Worm (Caenorhabditis elegans) whole organism, L4 larva: ENCODE results near the gene Y81B9A.4.

Source experiments
- R02D3.7 ChIP-seq: fragments of 150-350 bp; sonication (generic microtip); optimal IDR thresholded peaks from 3 replicates; lab custom pipeline; 2014; ENCODE audit warnings: missing biosample characterization, missing genetic modification characterization
- aly-2 ChIP-seq: sonication (generic microtip); optimal IDR thresholded peaks from 2 replicates; lab custom pipeline; 2018; ENCODE audit warnings: missing biosample characterization, missing genetic modification characterization
- ceh-28 ChIP-seq: fragments of 150-350 bp; optimal IDR thresholded peaks from 2 replicates; lab custom pipeline; 2014; ENCODE audit warnings: missing biosample characterization, missing genetic modification reagents, missing genetic modification characterization
- ceh-62 ChIP-seq: sonication (generic microtip); optimal IDR thresholded peaks from 2 replicates; lab custom pipeline; 2017; ENCODE audit warnings: missing biosample characterization, missing genetic modification characterization
- egl-27 ChIP-seq: sonication (generic microtip); optimal IDR thresholded peaks from 3 replicates; lab custom pipeline; 2017; ENCODE audit warnings: missing biosample characterization, missing genetic modification reagents, missing genetic modification characterization
- lin-15B ChIP-seq: fragments of 150-350 bp; sonication (generic microtip); optimal IDR thresholded peaks from 3 replicates; lab custom pipeline; 2014; ENCODE audit warnings: missing biosample characterization, missing genetic modification characterization
- nhr-237 ChIP-seq: sonication (generic microtip); optimal IDR thresholded peaks from 2 replicates; lab custom pipeline; 2017; ENCODE audit warnings: missing biosample characterization, missing genetic modification characterization
- sdz-12 ChIP-seq: fragments of 200-800 bp; sonication (Bioruptor generic); optimal IDR thresholded peaks from 2 replicates; lab custom pipeline; 2018; ENCODE audit warnings: mild to moderate bottlenecking, missing genetic modification characterization, missing compliant biosample characterization
- unc-130 ChIP-seq: sonication (generic microtip); optimal IDR thresholded peaks from 2 replicates; lab custom pipeline; 2016; ENCODE audit warnings: missing genetic modification reagents, missing genetic modification characterization, missing compliant biosample characterization

ce11 chrX:9171241-9171640 lies 9.5 kb downstream of the Y81B9A.4 start, which contains the start of gene B0563.1:
- TF ChIP-seq sdz-12 (GFP tag; lab: Kevin White, UChicago) (no peak), unc-130 (GFP tag; lab: Kevin White, UChicago) (no peak), nhr-237 (no peak), lin-15B (tag; lab: Kevin White, UChicago) (no peak), egl-27 (no peak), aly-2 (tag; lab: Kevin White, UChicago) (no peak), ceh-62 (tag; lab: Kevin White, UChicago) (no peak), R02D3.7 (tag; lab: Kevin White, UChicago) (no peak), ceh-28 (tag; lab: Kevin White, UChicago) (no peak)
